Worm (Caenorhabditis elegans) whole organism, L2 larva: ENCODE results near the gene ndus-8.
A peak's percentile ranks its signal among the peaks of the same experiment; 100 is the strongest.

Experiments used
- C34F6.9 ChIP-seq: fragments of 150-350 bp; optimal IDR thresholded peaks from 2 replicates; lab custom pipeline; 2014; ENCODE audit warnings: missing biosample characterization, missing genetic modification characterization
- F13H6.1 ChIP-seq: sonication (generic microtip); optimal IDR thresholded peaks from 2 replicates; lab custom pipeline; 2016; ENCODE audit warnings: missing genetic modification characterization, missing compliant biosample characterization
- ZK546.5 ChIP-seq: sonication (generic microtip); optimal IDR thresholded peaks from 2 replicates; lab custom pipeline; 2017; ENCODE audit warnings: missing biosample characterization, missing genetic modification characterization
- alr-1 ChIP-seq: fragments of 150-350 bp; optimal IDR thresholded peaks from 2 replicates; lab custom pipeline; 2014; ENCODE audit warnings: missing biosample characterization, missing genetic modification characterization
- aly-2 ChIP-seq: fragments of 150-350 bp; optimal IDR thresholded peaks from 2 replicates; lab custom pipeline; 2014; ENCODE audit warnings: missing biosample characterization, missing genetic modification characterization
- ama-1 ChIP-seq: fragments of 150-350 bp; optimal IDR thresholded peaks from 2 replicates; lab custom pipeline; 2018; ENCODE audit warnings: inconsistent platforms
- blmp-1 ChIP-seq: sonication (generic microtip); optimal IDR thresholded peaks from 2 replicates; lab custom pipeline; 2017; ENCODE audit warnings: missing genetic modification characterization, mild to moderate bottlenecking, missing compliant biosample characterization, antibody characterized with exemption, moderate library complexity; ENCODE audit not compliant: insufficient read depth
- ceh-16 ChIP-seq: fragments of 150-350 bp; optimal IDR thresholded peaks from 2 replicates; lab custom pipeline; 2014; ENCODE audit warnings: missing biosample characterization, missing genetic modification characterization
- ceh-82 ChIP-seq: fragments of 150-350 bp; optimal IDR thresholded peaks from 2 replicates; lab custom pipeline; 2014; ENCODE audit warnings: missing biosample characterization, missing genetic modification characterization
- crh-2 ChIP-seq: sonication (generic microtip); optimal IDR thresholded peaks from 2 replicates; lab custom pipeline; 2017; ENCODE audit warnings: missing biosample characterization, missing genetic modification characterization
- dmd-4 ChIP-seq: sonication (generic microtip); optimal IDR thresholded peaks from 2 replicates; lab custom pipeline; 2017; ENCODE audit warnings: missing biosample characterization, missing genetic modification characterization
- elt-1 ChIP-seq: fragments of 150-350 bp; optimal IDR thresholded peaks from 2 replicates; lab custom pipeline; 2014; ENCODE audit warnings: missing biosample characterization, missing genetic modification characterization
- gmeb-1 ChIP-seq: fragments of 150-350 bp; optimal IDR thresholded peaks from 2 replicates; lab custom pipeline; 2014; ENCODE audit warnings: missing biosample characterization, missing genetic modification characterization
- lin-11 ChIP-seq: fragments of 150-350 bp; sonication (generic microtip); optimal IDR thresholded peaks from 2 replicates; lab custom pipeline; 2014; ENCODE audit warnings: missing biosample characterization, missing genetic modification characterization, inconsistent platforms, mixed read lengths
- lin-39 ChIP-seq: fragments of 150-350 bp; optimal IDR thresholded peaks from 2 replicates; lab custom pipeline; 2014; ENCODE audit warnings: missing biosample characterization, missing genetic modification reagents, missing genetic modification characterization
- lsy-2 ChIP-seq, 2 experiments: fragments of 150-350 bp in 1 of 2; sonication (generic microtip) in 1 of 2; optimal IDR thresholded peaks; 2 replicates each; lab custom pipeline; 2014 to 2017; ENCODE audit warnings: missing biosample characterization in 2 of 2, missing genetic modification characterization in 2 of 2
- mab-5 ChIP-seq: fragments of 150-350 bp; optimal IDR thresholded peaks from 2 replicates; lab custom pipeline; 2014; ENCODE audit warnings: missing biosample characterization, missing genetic modification characterization
- mbf-1 ChIP-seq: sonication (generic microtip); optimal IDR thresholded peaks from 2 replicates; lab custom pipeline; 2017; ENCODE audit warnings: missing biosample characterization, missing genetic modification characterization
- mdl-1 ChIP-seq, 2 experiments: fragments of 150-350 bp in 1 of 2; sonication (generic microtip) in 1 of 2; optimal IDR thresholded peaks; 2 replicates each; lab custom pipeline; 2017; ENCODE audit warnings: missing biosample characterization in 2 of 2, missing genetic modification characterization in 2 of 2
- nhr-10 ChIP-seq: sonication (generic microtip); optimal IDR thresholded peaks from 2 replicates; lab custom pipeline; 2017; ENCODE audit warnings: missing biosample characterization, missing genetic modification characterization
- nhr-129 ChIP-seq: fragments of 150-350 bp; optimal IDR thresholded peaks from 2 replicates; lab custom pipeline; 2014; ENCODE audit warnings: missing biosample characterization, missing genetic modification characterization
- nhr-21 ChIP-seq: fragments of 150-350 bp; optimal IDR thresholded peaks from 2 replicates; lab custom pipeline; 2014; ENCODE audit warnings: missing biosample characterization, missing genetic modification characterization
- nhr-23 ChIP-seq: fragments of 150-350 bp; optimal IDR thresholded peaks from 2 replicates; lab custom pipeline; 2014; ENCODE audit warnings: missing biosample characterization, missing genetic modification reagents, missing genetic modification characterization
- nhr-25 ChIP-seq: fragments of 150-350 bp; sonication (generic microtip); optimal IDR thresholded peaks from 3 replicates; lab custom pipeline; 2014; ENCODE audit warnings: missing biosample characterization, missing genetic modification characterization
- nhr-6 ChIP-seq: fragments of 150-350 bp; optimal IDR thresholded peaks from 2 replicates; lab custom pipeline; 2014; ENCODE audit warnings: missing biosample characterization, missing genetic modification characterization
- nhr-77 ChIP-seq: fragments of 150-350 bp; optimal IDR thresholded peaks from 2 replicates; lab custom pipeline; 2014; ENCODE audit warnings: missing biosample characterization, missing genetic modification characterization
- peb-1 ChIP-seq: fragments of 150-350 bp; optimal IDR thresholded peaks from 2 replicates; lab custom pipeline; 2014; ENCODE audit warnings: missing biosample characterization, missing genetic modification characterization
- sem-4 ChIP-seq: fragments of 150-350 bp; optimal IDR thresholded peaks from 2 replicates; lab custom pipeline; 2014; ENCODE audit warnings: missing biosample characterization, missing genetic modification reagents, missing genetic modification characterization
- sma-9 ChIP-seq, 2 experiments: fragments of 150-350 bp in 1 of 2; sonication (generic microtip) in 1 of 2; optimal IDR thresholded peaks; 2 replicates each; lab custom pipeline; 2014 to 2016; ENCODE audit warnings: missing genetic modification characterization in 2 of 2, mild to moderate bottlenecking in 1 of 2, missing biosample characterization in 1 of 2, missing compliant biosample characterization in 1 of 2, missing genetic modification reagents in 1 of 2, moderate library complexity in 1 of 2
- unc-39 ChIP-seq: fragments of 150-350 bp; optimal IDR thresholded peaks from 2 replicates; lab custom pipeline; 2014; ENCODE audit warnings: missing biosample characterization, missing genetic modification characterization
- unc-55 ChIP-seq: fragments of 150-350 bp; sonication (generic microtip); optimal IDR thresholded peaks from 3 replicates; lab custom pipeline; 2014; ENCODE audit warnings: missing biosample characterization, missing genetic modification reagents, missing genetic modification characterization
- unc-62 ChIP-seq: fragments of 150-350 bp; optimal IDR thresholded peaks from 2 replicates; lab custom pipeline; 2014; ENCODE audit warnings: missing biosample characterization, missing genetic modification reagents, missing genetic modification characterization
- ztf-1 ChIP-seq: fragments of 200-800 bp; sonication (Bioruptor generic); conservative IDR thresholded peaks from 2 replicates; pipeline ENCODE4 v1.3.6; 2022; ENCODE audit warnings: missing genetic modification characterization, missing compliant biosample characterization
- ztf-11 ChIP-seq: sonication (generic microtip); optimal IDR thresholded peaks from 2 replicates; lab custom pipeline; 2017; ENCODE audit warnings: missing biosample characterization, missing genetic modification characterization
- ztf-4 ChIP-seq: fragments of 150-350 bp; optimal IDR thresholded peaks from 2 replicates; lab custom pipeline; 2014; ENCODE audit warnings: missing biosample characterization, missing genetic modification characterization

Gene ndus-8

ce11 chrIII:7258931-7259330 lies 24.9 kb upstream of the ndus-8 start, which contains the start of gene B0361.4:
Gene B0361.4, plus strand, starts transcription at chrIII:7258991.
- TF ChIP-seq unc-39 (tag; lab: Kevin White, UChicago) = no peak
- no peak for TF ChIP-seq elt-1 (tag; lab: Kevin White, UChicago)
- TF ChIP-seq lin-11 (tag; lab: Kevin White, UChicago) = no peak
- TF ChIP-seq nhr-21 = no peak
- TF ChIP-seq ceh-82 (tag; lab: Kevin White, UChicago) = no peak
- no peak for TF ChIP-seq unc-62 (GFP tag; lab: Kevin White, UChicago)
- no peak for TF ChIP-seq mbf-1
- no peak for TF ChIP-seq dmd-4 (tag; lab: Kevin White, UChicago)
- no peak for TF ChIP-seq crh-2 (tag; lab: Kevin White, UChicago)
- no peak for TF ChIP-seq nhr-10

ce11 chrIII:7253669-7254068 lies 19.7 kb upstream of the ndus-8 start:
- peak in 1 of 2 experiments; percentile 21 for TF ChIP-seq lsy-2 (tag; optimal IDR thresholded peaks at IDR 0.05; lab: Kevin White, UChicago)
- TF ChIP-seq ceh-16 (tag; lab: Kevin White, UChicago) = no peak
- peak; percentile 41 for TF ChIP-seq sma-9 (GFP tag; optimal IDR thresholded peaks at IDR 0.05; lab: Kevin White, UChicago)
- TF ChIP-seq sma-9 (tag; optimal IDR thresholded peaks at IDR 0.05; lab: Kevin White, UChicago) = no peak

ce11 chrIII:7247740-7248139 lies 13.7 kb upstream of the ndus-8 start, which contains the start of gene zmp-6:
Gene zmp-6, minus strand, starts transcription at chrIII:7247840.
- TF ChIP-seq unc-55 (GFP tag; lab: Kevin White, UChicago) (no peak), ztf-11 (no peak), ztf-4 (tag; lab: Kevin White, UChicago) (no peak), aly-2 (tag; lab: Kevin White, UChicago) (no peak), ZK546.5 (tag; lab: Kevin White, UChicago) (no peak), unc-62 (GFP tag; lab: Kevin White, UChicago) (no peak), nhr-25 (tag; lab: Kevin White, UChicago) (no peak), peb-1 (tag; lab: Kevin White, UChicago) (no peak), lin-39 (tag; lab: Kevin White, UChicago) (no peak), ztf-1 (GFP tag; lab: Robert Waterston, UW) (no peak), ama-1 (lab: Kevin White, UChicago) (no peak), ceh-16 (tag; lab: Kevin White, UChicago) (no peak), sem-4 (tag; lab: Kevin White, UChicago) (no peak), lsy-2 (tag; optimal IDR thresholded peaks at IDR 0.05; lab: Kevin White, UChicago) (no peak), ceh-82 (tag; lab: Kevin White, UChicago) (no peak), C34F6.9 (tag; lab: Kevin White, UChicago) (no peak), lin-11 (tag; lab: Kevin White, UChicago) (no peak), mdl-1 (tag; optimal IDR thresholded peaks at IDR 0.05; lab: Kevin White, UChicago) (no peak)

- TF ChIP-seq peb-1 (tag; lab: Kevin White, UChicago) = no peak
- no peak for TF ChIP-seq F13H6.1
- TF ChIP-seq ztf-1 (GFP tag; lab: Robert Waterston, UW) = no peak
- no peak for TF ChIP-seq dmd-4 (tag; lab: Kevin White, UChicago)
- no peak for TF ChIP-seq mbf-1
- no peak for TF ChIP-seq ZK546.5 (tag; lab: Kevin White, UChicago)
- no peak for TF ChIP-seq ztf-11
- TF ChIP-seq mab-5 = no peak
These were observed 12.4 kb upstream of the ndus-8 start for ce11 chrIII:7246389-7246788.

ce11 chrIII:7242988-7243387 lies 9.0 kb upstream of the ndus-8 start, which contains the start of gene osm-10:
Gene osm-10, plus strand, starts transcription at chrIII:7243280.
- TF ChIP-seq nhr-23 (tag; lab: Kevin White, UChicago) = no peak
- no peak for TF ChIP-seq nhr-6 (tag; lab: Kevin White, UChicago)
- TF ChIP-seq gmeb-1 = no peak
- no peak for TF ChIP-seq nhr-21
- TF ChIP-seq peb-1 (tag; lab: Kevin White, UChicago) = no peak
- TF ChIP-seq alr-1 (tag; lab: Kevin White, UChicago) = no peak
- no peak for TF ChIP-seq sem-4 (tag; lab: Kevin White, UChicago)
- no peak for TF ChIP-seq nhr-10
- TF ChIP-seq crh-2 (tag; lab: Kevin White, UChicago) = no peak
- no peak for TF ChIP-seq mbf-1
- no peak for TF ChIP-seq nhr-77
- no peak for TF ChIP-seq blmp-1 (tag; lab: Kevin White, UChicago)
- TF ChIP-seq aly-2 (tag; lab: Kevin White, UChicago) = no peak
- no peak for TF ChIP-seq mab-5
- no peak for TF ChIP-seq ceh-82 (tag; lab: Kevin White, UChicago)
- no peak for TF ChIP-seq sma-9 (GFP tag; optimal IDR thresholded peaks at IDR 0.05; lab: Kevin White, UChicago)
- no peak for TF ChIP-seq sma-9 (tag; optimal IDR thresholded peaks at IDR 0.05; lab: Kevin White, UChicago)
- no peak for TF ChIP-seq F13H6.1
- no peak for TF ChIP-seq nhr-129 (tag; lab: Kevin White, UChicago)
